Fruit fly (Drosophila melanogaster): Measurements from ENCODE around the gene H2.0.

DNA sequence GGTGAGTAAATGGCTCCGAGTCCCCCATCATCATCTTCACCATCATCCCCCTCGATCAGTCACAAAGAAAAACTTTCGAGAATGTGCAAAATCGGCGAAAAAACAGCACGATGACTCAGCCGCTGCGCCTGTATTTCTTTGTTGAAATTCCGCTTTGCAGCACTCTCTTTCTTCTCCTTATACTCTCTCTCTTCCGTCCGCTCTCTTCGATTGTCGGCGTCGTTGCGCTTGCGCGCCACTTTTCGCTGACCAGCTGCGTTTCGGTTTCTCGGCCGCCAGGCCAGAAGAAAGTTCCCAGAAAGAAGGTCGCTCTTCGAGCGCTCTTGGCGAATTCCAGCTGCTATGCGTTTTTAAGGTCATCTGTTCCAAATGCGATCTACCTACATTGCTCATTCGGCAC is 36.0 kb downstream of the H2.0 start:
- TF ChIP-seq CTCF (optimal IDR thresholded peaks at IDR 0.05): no peak
- TF ChIP-seq CG8478 (optimal IDR thresholded peaks at IDR 0.05): no peak

Measured in S2 (cell line).